Fruit fly (Drosophila melanogaster): ENCODE data around the gene JhI-21.
A peak's percentile ranks its signal among the peaks of the same experiment; 100 is the strongest.

JhI-21 gene

DNA sequence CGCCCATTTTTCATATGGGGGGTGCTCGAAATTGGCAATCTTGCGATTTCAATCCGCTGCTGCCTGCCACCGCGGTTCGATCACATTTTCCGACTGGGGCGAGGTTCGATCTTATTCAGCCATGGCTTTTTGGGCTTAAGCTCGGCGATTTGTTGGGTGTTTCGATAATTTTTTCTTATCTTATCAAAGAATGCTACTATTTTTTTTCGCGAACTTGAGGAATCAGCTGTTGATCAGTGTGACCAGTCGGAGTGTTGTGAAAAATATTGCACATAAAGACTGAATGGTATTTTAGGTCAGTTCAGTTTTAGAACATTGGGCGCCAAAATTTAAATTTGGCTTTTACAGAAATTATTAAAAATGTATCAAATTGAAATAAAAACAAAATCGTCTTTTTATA is 35.1 kb downstream of the JhI-21 start, which contains the start of gene Wdr81 (continued):
- TF ChIP-seq CG31388 (GFP tag; optimal IDR thresholded peaks at IDR 0.05), result no peak
- TF ChIP-seq Abd-B (GFP tag; optimal IDR thresholded peaks at IDR 0.05), result no peak
- peak; percentile 88 for TF ChIP-seq sd (tag; optimal IDR thresholded peaks at IDR 0.05)
- no peak; the same call in 1 of the 2 replicates for TF ChIP-seq bbx (GFP tag; IDR thresholded peaks at IDR 0.05; ENCODE audit: partially characterized antibody)
- TF ChIP-seq crol (GFP tag; IDR thresholded peaks at IDR 0.05), result no peak
- no peak for TF ChIP-seq emc (GFP tag; optimal IDR thresholded peaks at IDR 0.05)
- no peak for TF ChIP-seq CG1529 (GFP tag; optimal IDR thresholded peaks at IDR 0.05)
- TF ChIP-seq CG13287 (GFP tag; IDR thresholded peaks at IDR 0.05; ENCODE audit: partially characterized antibody), result peak; percentile 46
- TF ChIP-seq Dll (GFP tag; IDR thresholded peaks at IDR 0.05; ENCODE audit: partially characterized antibody), result peak; percentile 47; the same call in 2 of the 4 replicates
- no peak for TF ChIP-seq CG8359 (GFP tag; optimal IDR thresholded peaks at IDR 0.05; ENCODE audit: borderline replicate concordance)
- TF ChIP-seq nom (GFP tag; optimal IDR thresholded peaks at IDR 0.05), result no peak
- peak; percentile 28 for TF ChIP-seq stwl (tag; optimal IDR thresholded peaks at IDR 0.05)
- TF ChIP-seq sqz (GFP tag; optimal IDR thresholded peaks at IDR 0.05), result peak; percentile 66
- no peak for TF ChIP-seq tgo (GFP tag; IDR thresholded peaks at IDR 0.05)
- peak; percentile 58 for TF ChIP-seq MBD-R2 (GFP tag; IDR thresholded peaks at IDR 0.05)
- TF ChIP-seq usp (GFP tag; optimal IDR thresholded peaks at IDR 0.05), result no peak
- peak; percentile 80 for TF ChIP-seq gfzf (GFP tag; optimal IDR thresholded peaks at IDR 0.05)
- TF ChIP-seq CG2678 (tag; optimal IDR thresholded peaks at IDR 0.05), result no peak
- no peak for TF ChIP-seq Awh (GFP tag; IDR thresholded peaks at IDR 0.05)
- TF ChIP-seq dm (GFP tag; optimal IDR thresholded peaks at IDR 0.05), result no peak
- no peak for TF ChIP-seq prd (optimal IDR thresholded peaks at IDR 0.05)
- no peak for TF ChIP-seq prd (GFP tag; IDR thresholded peaks at IDR 0.05)
- no peak for TF ChIP-seq CG18476 (GFP tag; optimal IDR thresholded peaks at IDR 0.05)
- TF ChIP-seq Asciz (GFP tag; optimal IDR thresholded peaks at IDR 0.05), result no peak
- TF ChIP-seq cwo (GFP tag; optimal IDR thresholded peaks at IDR 0.05), result no peak
- peak; percentile 17 for TF ChIP-seq CG10267 (tag; optimal IDR thresholded peaks at IDR 0.05)
- TF ChIP-seq crp (GFP tag; optimal IDR thresholded peaks at IDR 0.05), result peak; percentile 76 to 93
- TF ChIP-seq MESR4 (GFP tag; optimal IDR thresholded peaks at IDR 0.05), result peak; percentile 61
- TF ChIP-seq B-H2 (GFP tag; optimal IDR thresholded peaks at IDR 0.05), result no peak
- TF ChIP-seq Max (GFP tag; optimal IDR thresholded peaks at IDR 0.05), result no peak
- TF ChIP-seq yki (optimal IDR thresholded peaks at IDR 0.05), result no peak
- no peak for TF ChIP-seq CG9727 (GFP tag; optimal IDR thresholded peaks at IDR 0.05)
- TF ChIP-seq CG11723 (GFP tag; optimal IDR thresholded peaks at IDR 0.05), result no peak
- TF ChIP-seq CG13123 (GFP tag; optimal IDR thresholded peaks at IDR 0.05), result no peak
- TF ChIP-seq wek (GFP tag; optimal IDR thresholded peaks at IDR 0.05), result peak; percentile 48
- TF ChIP-seq abd-A (tag; optimal IDR thresholded peaks at IDR 0.05), result no peak
- TF ChIP-seq Sry-δ (GFP tag; optimal IDR thresholded peaks at IDR 0.05), result no peak

DNA sequence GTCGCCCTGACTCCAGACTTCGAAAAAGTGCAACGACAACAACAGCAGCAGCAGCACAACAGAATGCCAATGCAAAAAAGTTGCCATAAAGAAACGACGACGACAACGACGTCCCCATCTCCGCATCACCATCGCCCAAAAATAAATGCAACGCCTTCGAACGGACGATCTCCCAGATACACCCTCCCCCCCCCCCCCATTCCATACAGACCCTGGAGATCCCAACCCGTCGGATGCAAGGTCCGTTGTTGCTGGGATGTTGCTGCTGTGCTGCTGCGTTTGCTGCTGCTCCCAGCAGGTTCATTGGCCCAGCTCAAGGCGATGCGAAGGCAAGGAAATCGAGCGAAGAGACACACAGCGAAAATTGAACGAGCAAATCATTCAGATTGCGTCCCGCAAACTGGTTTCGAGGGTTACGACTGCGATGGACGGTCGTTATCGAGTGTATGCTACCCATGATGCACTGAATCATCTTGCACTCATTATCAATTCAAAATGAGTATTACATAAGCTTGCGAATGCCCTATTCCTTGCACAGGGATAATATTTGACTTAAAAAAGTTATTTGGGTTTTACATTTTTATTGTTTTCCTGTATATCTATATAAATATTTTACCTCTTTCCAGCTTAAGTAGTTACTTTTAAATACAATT is 42.0 kb downstream of the JhI-21 start:
- no peak for TF ChIP-seq CG3995 (GFP tag; optimal IDR thresholded peaks at IDR 0.05)
- TF ChIP-seq jigr1 (GFP tag; IDR thresholded peaks at IDR 0.05), result no peak
- TF ChIP-seq gem (tag; optimal IDR thresholded peaks at IDR 0.05), result no peak
- TF ChIP-seq CG14710 (tag; optimal IDR thresholded peaks at IDR 0.05), result no peak
- TF ChIP-seq Fer3 (tag; optimal IDR thresholded peaks at IDR 0.05), result no peak
- peak; percentile 70 for TF ChIP-seq Hr39 (optimal IDR thresholded peaks at IDR 0.05)
- no peak for TF ChIP-seq pros (GFP tag; optimal IDR thresholded peaks at IDR 0.05)
- 0 out of 2 replicates have a peak, but pooled peaks have one; percentile 11 for TF ChIP-seq sisA (GFP tag; IDR thresholded peaks at IDR 0.05)
- no peak for TF ChIP-seq CG4360 (GFP tag; IDR thresholded peaks at IDR 0.05)
- peak; percentile 58 for TF ChIP-seq Drgx (GFP tag; IDR thresholded peaks at IDR 0.05)
- peak; percentile 44; the same call in 1 of the 2 replicates for TF ChIP-seq crol (GFP tag; IDR thresholded peaks at IDR 0.05)
- no peak for TF ChIP-seq dimm (GFP tag; IDR thresholded peaks at IDR 0.05)
- TF ChIP-seq chinmo (GFP tag; IDR thresholded peaks at IDR 0.05; ENCODE audit: partially characterized antibody), result 0 out of 4 replicates have a peak, but pooled peaks have one; percentile 51
- no peak for TF ChIP-seq peb (GFP tag; IDR thresholded peaks at IDR 0.05)
- TF ChIP-seq nom (GFP tag; optimal IDR thresholded peaks at IDR 0.05), result peak; percentile 96
- TF ChIP-seq CG31224 (GFP tag; IDR thresholded peaks at IDR 0.05), result peak; percentile 63
